Fruit fly (Drosophila melanogaster) Kc167 (cell line): ENCODE data around the gene CG13919.

Experiments
- Myc ChIP-seq: fragments of >200 bp; optimal IDR thresholded peaks from 2 replicates; lab custom pipeline; 2017; ENCODE audit warnings: missing external identifiers
- Sin3A ChIP-seq: fragments of >200 bp; optimal IDR thresholded peaks from 2 replicates; lab custom pipeline; 2018; ENCODE audit warnings: missing external identifiers
- h ChIP-seq: fragments of >200 bp; optimal IDR thresholded peaks from 3 replicates; lab custom pipeline; 2018; ENCODE audit warnings: missing external identifiers
- insv ChIP-seq: fragments of >200 bp; optimal IDR thresholded peaks from 3 replicates; lab custom pipeline; 2018; ENCODE audit warnings: missing external identifiers
- psq ChIP-seq: fragments of >200 bp; optimal IDR thresholded peaks from 2 replicates; lab custom pipeline; 2017; ENCODE audit warnings: missing external identifiers
- ttk ChIP-seq: sonication (Bioruptor generic); optimal IDR thresholded peaks from 2 replicates; lab custom pipeline; 2017; ENCODE audit warnings: missing external identifiers

The CG13919 gene

dm6 chr3L:1644920-1645567 is at the start of gene CG13919, which contains the start of gene alphaCOP:
Gene CG13919 (plus strand): TSS chr3L:1645467.
Gene alphaCOP (minus strand): TSS chr3L:1645199.
- TF ChIP-seq ttk (no peak), insv (no peak), Myc (no peak), psq (lab: Kevin White, UChicago) (no peak), Sin3A (no peak), h (no peak)

- TF ChIP-seq insv (no peak), Myc (no peak), ttk (no peak), Sin3A (no peak), h (no peak), psq (lab: Kevin White, UChicago) (no peak)
Measured at dm6 chr3L:1602064-1602832, 43.0 kb upstream of the CG13919 start, which contains the start of gene CG12104. Gene CG12104 (minus strand): TSS chr3L:1602674.

dm6 chr3L:1602833-1603128 is 42.5 kb upstream of the CG13919 start, which contains the start of the genes CG18170 and CG33791:
Gene CG18170 (plus strand): TSS chr3L:1602954.
Gene CG33791 (plus strand): TSS chr3L:1602954.
- TF ChIP-seq insv (no peak), ttk (no peak), Sin3A (no peak), h (no peak), psq (lab: Kevin White, UChicago) (no peak), Myc (no peak)

dm6 chr3L:1609611-1610010 is 35.7 kb upstream of the CG13919 start:
- no peak for TF ChIP-seq Sin3A
- TF ChIP-seq psq (lab: Kevin White, UChicago) = no peak
- no peak for TF ChIP-seq h
- TF ChIP-seq insv = no peak
- TF ChIP-seq Myc = no peak
- TF ChIP-seq ttk = no peak

dm6 chr3L:1614465-1615084 is 30.7 kb upstream of the CG13919 start:
- no peak for TF ChIP-seq psq (lab: Kevin White, UChicago)

dm6 chr3L:1615701-1616100 is 29.6 kb upstream of the CG13919 start, which contains the start of gene CG12105:
Gene CG12105 (minus strand): TSS chr3L:1615801.
- TF ChIP-seq h (no peak), insv (no peak), Myc (no peak), Sin3A (no peak), psq (lab: Kevin White, UChicago) (no peak), ttk (no peak)

- no peak for TF ChIP-seq psq (lab: Kevin White, UChicago)
- no peak for TF ChIP-seq h
- TF ChIP-seq Myc = no peak
- TF ChIP-seq insv = no peak
- no peak for TF ChIP-seq ttk
- no peak for TF ChIP-seq Sin3A
Measured at dm6 chr3L:1618116-1618727, 27.0 kb upstream of the CG13919 start, which contains the start of the genes CG13926, ABCB7 and CG33230. Gene CG13926 (minus strand): TSS chr3L:1618158. Gene ABCB7 (plus strand): TSS chr3L:1618414. Gene CG33230 (plus strand): TSS chr3L:1618414.

- no peak for TF ChIP-seq Myc
- TF ChIP-seq Sin3A = no peak
- TF ChIP-seq psq (lab: Kevin White, UChicago) = no peak
- no peak for TF ChIP-seq h
- TF ChIP-seq ttk = no peak
- TF ChIP-seq insv = no peak
Measured at dm6 chr3L:1626924-1627323, 18.3 kb upstream of the CG13919 start.

- TF ChIP-seq Myc (no peak), psq (lab: Kevin White, UChicago) (no peak), Sin3A (no peak), insv (no peak), h (no peak), ttk (no peak)
Measured at dm6 chr3L:1628176-1628866, 16.9 kb upstream of the CG13919 start, which contains the start of gene CG13928. Gene CG13928 (minus strand): TSS chr3L:1628377.

- TF ChIP-seq Sin3A (no peak), Myc (no peak), h (no peak), ttk (no peak), psq (lab: Kevin White, UChicago) (no peak), insv (no peak)
Measured at dm6 chr3L:1629064-1629777, 16.0 kb upstream of the CG13919 start, which contains the start of gene GC. Gene GC (minus strand): TSS chr3L:1629301.

- TF ChIP-seq Myc (no peak), h (no peak), insv (no peak), ttk (no peak), Sin3A (no peak), psq (lab: Kevin White, UChicago) (no peak)
Measured at dm6 chr3L:1636886-1637285, 8.4 kb upstream of the CG13919 start.

dm6 chr3L:1637652-1638051 is 7.6 kb upstream of the CG13919 start, which contains the start of gene nSyb:
Gene nSyb (minus strand): TSS chr3L:1637752.
- TF ChIP-seq psq (lab: Kevin White, UChicago) = no peak
- TF ChIP-seq insv = no peak
- no peak for TF ChIP-seq h
- no peak for TF ChIP-seq Sin3A
- no peak for TF ChIP-seq ttk
- TF ChIP-seq Myc = no peak
